In genomic region chr3L:629916-630663, dm6 we compare ENCODE assay signal across 6 fruit fly cellular contexts.
A peak's percentile ranks its signal among the peaks of the same experiment; 100 is the strongest.
TF ChIP-seq lines count a peak whose summit lies in the region.

No protein-coding gene starts in this region.

- TF ChIP-seq CTCF in whole organism, embryonic (GFP tag; optimal IDR thresholded peaks at IDR 0.05; lab: Kevin White, UChicago) = no peak

TF ChIP-seq in whole organism, 6 proteins besides CTCF, POLR2A, EP300 and RAD21:
- no peak for TF ChIP-seq usp (GFP tag; optimal IDR thresholded peaks at IDR 0.05; lab: Kevin White, UChicago)
- peak; percentile 3 for TF ChIP-seq Dll (optimal IDR thresholded peaks at IDR 0.05; lab: Kevin White, UChicago)

TF ChIP-seq in whole organism, adult, 20 proteins besides CTCF, POLR2A, EP300 and RAD21 (continues in another document):
- TF ChIP-seq CG12768 (GFP tag; optimal IDR thresholded peaks at IDR 0.05; lab: Kevin White, UChicago) (no peak), Crg-1 (GFP tag; optimal IDR thresholded peaks at IDR 0.05; lab: Kevin White, UChicago) (no peak), Hr96 (GFP tag; optimal IDR thresholded peaks at IDR 0.05; lab: Kevin White, UChicago) (peak; percentile 54), CG11617 (GFP tag; optimal IDR thresholded peaks at IDR 0.05; lab: Kevin White, UChicago) (peak; percentile 20), toe (GFP tag; optimal IDR thresholded peaks at IDR 0.05; lab: Kevin White, UChicago) (peak; percentile 55), bab1 (GFP tag; optimal IDR thresholded peaks at IDR 0.05; lab: Kevin White, UChicago) (no peak), tj (GFP tag; optimal IDR thresholded peaks at IDR 0.05; lab: Kevin White, UChicago) (no peak), kay (GFP tag; lab: Kevin White, UChicago; ENCODE audit: borderline replicate concordance) (peak; percentile 76), CG7101 (tag; optimal IDR thresholded peaks at IDR 0.05; lab: Kevin White, UChicago) (peak; percentile 39), CG5204 (GFP tag; optimal IDR thresholded peaks at IDR 0.05; lab: Kevin White, UChicago) (peak; percentile 72), pad (GFP tag; optimal IDR thresholded peaks at IDR 0.05; lab: Kevin White, UChicago) (no peak), CG14711 (tag; optimal IDR thresholded peaks at IDR 0.05; lab: Kevin White, UChicago) (no peak), CG7045 (GFP tag; optimal IDR thresholded peaks at IDR 0.05; lab: Kevin White, UChicago) (peak; percentile 18), CG1620 (GFP tag; optimal IDR thresholded peaks at IDR 0.05; lab: Kevin White, UChicago) (peak; percentile 14), CG33017 (tag; optimal IDR thresholded peaks at IDR 0.05; lab: Kevin White, UChicago) (peak; percentile 14), cic (GFP tag; optimal IDR thresholded peaks at IDR 0.05; lab: Kevin White, UChicago) (peak; percentile 7), Clk (GFP tag; optimal IDR thresholded peaks at IDR 0.05; lab: Kevin White, UChicago) (no peak), ovo (GFP tag; optimal IDR thresholded peaks at IDR 0.05; lab: Kevin White, UChicago) (peak; percentile 37)

TF ChIP-seq in whole organism, embryonic, 481 proteins besides CTCF, POLR2A, EP300 and RAD21 (continues in another document):
- no peak for TF ChIP-seq luna (GFP tag; optimal IDR thresholded peaks at IDR 0.05; lab: Kevin White, UChicago)
- TF ChIP-seq CG4404 (GFP tag; IDR thresholded peaks at IDR 0.05; lab: Robert Waterston, UW) = peak; percentile 12; the same call in 1 of the 2 replicates
- no peak for TF ChIP-seq CG32772 (GFP tag; IDR thresholded peaks at IDR 0.05; lab: Robert Waterston, UW)
- TF ChIP-seq CG16863 (GFP tag; optimal IDR thresholded peaks at IDR 0.05; lab: Kevin White, UChicago) = no peak
- peak; percentile 36 for TF ChIP-seq CG8290 (GFP tag; optimal IDR thresholded peaks at IDR 0.05; lab: Kevin White, UChicago)
- TF ChIP-seq CG8290 (tag; optimal IDR thresholded peaks at IDR 0.05; lab: Kevin White, UChicago) = peak; percentile 22 to 73
- peak; percentile 56 for TF ChIP-seq az2 (GFP tag; optimal IDR thresholded peaks at IDR 0.05; lab: Kevin White, UChicago)
- TF ChIP-seq CG11695 (GFP tag; IDR thresholded peaks at IDR 0.05; lab: Robert Waterston, UW) = no peak
- TF ChIP-seq tna (GFP tag; IDR thresholded peaks at IDR 0.05; lab: Robert Waterston, UW; ENCODE audit: partially characterized antibody) = no peak
- peak; percentile 56; the same call in 2 of the 3 replicates for TF ChIP-seq Dbx (GFP tag; IDR thresholded peaks at IDR 0.05; lab: Robert Waterston, UW)
- 0 out of 3 replicates have a peak, but pooled peaks have one; percentile 48 for TF ChIP-seq CG17361 (GFP tag; IDR thresholded peaks at IDR 0.05; lab: Robert Waterston, UW)
- peak; percentile 64 for TF ChIP-seq seq (GFP tag; IDR thresholded peaks at IDR 0.05; lab: Robert Waterston, UW)
- TF ChIP-seq CG18619 (GFP tag; optimal IDR thresholded peaks at IDR 0.05; lab: Kevin White, UChicago) = no peak
- peak; percentile 36 for TF ChIP-seq CG12104 (GFP tag; optimal IDR thresholded peaks at IDR 0.05; lab: Kevin White, UChicago)
- TF ChIP-seq unpg (GFP tag; optimal IDR thresholded peaks at IDR 0.05; lab: Kevin White, UChicago) = peak; percentile 29
- TF ChIP-seq Sox100B (GFP tag; optimal IDR thresholded peaks at IDR 0.05; lab: Kevin White, UChicago) = peak; percentile 50
- TF ChIP-seq dpn (GFP tag; optimal IDR thresholded peaks at IDR 0.05; lab: Kevin White, UChicago) = peak in 1 of 2 experiments; percentile 25

TF ChIP-seq in whole organism, prepupa, 60 proteins besides CTCF, POLR2A, EP300 and RAD21 (continues in another document):
- TF ChIP-seq Ets21C (GFP tag; optimal IDR thresholded peaks at IDR 0.05; lab: Kevin White, UChicago) = no peak
- peak; percentile 48 for TF ChIP-seq OdsH (GFP tag; optimal IDR thresholded peaks at IDR 0.05; lab: Kevin White, UChicago)
- no peak for TF ChIP-seq dsx (GFP tag; optimal IDR thresholded peaks at IDR 0.05; lab: Kevin White, UChicago; ENCODE audit: poor library complexity, severe bottlenecking)
- TF ChIP-seq CG6276 (GFP tag; optimal IDR thresholded peaks at IDR 0.05; lab: Kevin White, UChicago) = peak; percentile 6
- TF ChIP-seq CG6792 (GFP tag; optimal IDR thresholded peaks at IDR 0.05; lab: Kevin White, UChicago) = no peak
- TF ChIP-seq Blimp-1 (GFP tag; optimal IDR thresholded peaks at IDR 0.05; lab: Kevin White, UChicago) = no peak
- 0 out of 3 replicates have a peak, but pooled peaks have one; percentile 28 for TF ChIP-seq CG6163 (GFP tag; IDR thresholded peaks at IDR 0.05; lab: Robert Waterston, UW)
- TF ChIP-seq topi (GFP tag; optimal IDR thresholded peaks at IDR 0.05; lab: Kevin White, UChicago) = peak; percentile 22
- TF ChIP-seq CG16779 (tag; optimal IDR thresholded peaks at IDR 0.05; lab: Kevin White, UChicago) = peak; percentile 41
- TF ChIP-seq CG34406 (GFP tag; optimal IDR thresholded peaks at IDR 0.05; lab: Kevin White, UChicago) = no peak
- TF ChIP-seq CG11294 (GFP tag; IDR thresholded peaks at IDR 0.05; lab: Robert Waterston, UW) = peak; percentile 12; the same call in 1 of the 2 replicates
- TF ChIP-seq Sox14 (GFP tag; optimal IDR thresholded peaks at IDR 0.05; lab: Kevin White, UChicago) = no peak
- peak; percentile 56 for TF ChIP-seq Met (GFP tag; optimal IDR thresholded peaks at IDR 0.05; lab: Kevin White, UChicago)
- peak; percentile 41; the same call in 1 of the 3 replicates for TF ChIP-seq CG8119 (GFP tag; IDR thresholded peaks at IDR 0.05; lab: Robert Waterston, UW)
- TF ChIP-seq CG10669 (GFP tag; optimal IDR thresholded peaks at IDR 0.05; lab: Kevin White, UChicago) = peak; percentile 8
- peak; percentile 10 for TF ChIP-seq CG3919 (GFP tag; optimal IDR thresholded peaks at IDR 0.05; lab: Kevin White, UChicago)
- no peak for TF ChIP-seq CG15336 (GFP tag; IDR thresholded peaks at IDR 0.05; lab: Robert Waterston, UW)
- TF ChIP-seq CG4318 (GFP tag; optimal IDR thresholded peaks at IDR 0.05; lab: Kevin White, UChicago) = no peak

TF ChIP-seq in whole organism, pupa, 21 proteins besides CTCF, POLR2A, EP300 and RAD21:
- TF ChIP-seq CG34367 (tag; optimal IDR thresholded peaks at IDR 0.05; lab: Kevin White, UChicago) (no peak), gl (tag; optimal IDR thresholded peaks at IDR 0.05; lab: Kevin White, UChicago) (no peak), CG10348 (GFP tag; IDR thresholded peaks at IDR 0.05; lab: Robert Waterston, UW) (no peak), Pif1A (GFP tag; optimal IDR thresholded peaks at IDR 0.05; lab: Kevin White, UChicago) (no peak), CG32121 (GFP tag; IDR thresholded peaks at IDR 0.05; lab: Robert Waterston, UW) (no peak), CG12605 (GFP tag; IDR thresholded peaks at IDR 0.05; lab: Robert Waterston, UW) (peak; percentile 27; the same call in 1 of the 2 replicates), Ets98B (GFP tag; IDR thresholded peaks at IDR 0.05; lab: Robert Waterston, UW) (peak; percentile 58; the same call in 1 of the 2 replicates), CG15710 (tag; optimal IDR thresholded peaks at IDR 0.05; lab: Kevin White, UChicago) (no peak), fd96Ca (GFP tag; IDR thresholded peaks at IDR 0.05; lab: Robert Waterston, UW) (no peak), CG8301 (tag; optimal IDR thresholded peaks at IDR 0.05; lab: Kevin White, UChicago) (peak; percentile 17), D1 (tag; optimal IDR thresholded peaks at IDR 0.05; lab: Kevin White, UChicago) (no peak), CG14655 (GFP tag; optimal IDR thresholded peaks at IDR 0.05; lab: Kevin White, UChicago) (no peak), CG17806 (tag; optimal IDR thresholded peaks at IDR 0.05; lab: Kevin White, UChicago) (no peak), CG13204 (GFP tag; optimal IDR thresholded peaks at IDR 0.05; lab: Kevin White, UChicago) (no peak), rn (GFP tag; IDR thresholded peaks at IDR 0.05; lab: Robert Waterston, UW) (no peak), Snoo (tag; optimal IDR thresholded peaks at IDR 0.05; lab: Kevin White, UChicago) (peak; percentile 29), Pif1B (GFP tag; optimal IDR thresholded peaks at IDR 0.05; lab: Kevin White, UChicago) (no peak), EcR (GFP tag; optimal IDR thresholded peaks at IDR 0.05; lab: Kevin White, UChicago) (no peak), CG9948 (tag; optimal IDR thresholded peaks at IDR 0.05; lab: Kevin White, UChicago) (no peak), CG8159 (tag; optimal IDR thresholded peaks at IDR 0.05; lab: Kevin White, UChicago) (peak; percentile 6), CG4496 (GFP tag; IDR thresholded peaks at IDR 0.05; lab: Robert Waterston, UW) (peak; percentile 76)

TF ChIP-seq in whole organism, wandering third instar larva, 38 proteins besides CTCF, POLR2A, EP300 and RAD21 (continues in another document):
- TF ChIP-seq Dfd (GFP tag; optimal IDR thresholded peaks at IDR 0.05; lab: Kevin White, UChicago) (no peak), dsf (GFP tag; optimal IDR thresholded peaks at IDR 0.05; lab: Kevin White, UChicago; ENCODE audit: borderline replicate concordance) (no peak), HLH106 (tag; optimal IDR thresholded peaks at IDR 0.05; lab: Kevin White, UChicago) (peak; percentile 12), sage (GFP tag; optimal IDR thresholded peaks at IDR 0.05; lab: Kevin White, UChicago) (no peak), jim (GFP tag; optimal IDR thresholded peaks at IDR 0.05; lab: Kevin White, UChicago) (no peak), tai (GFP tag; optimal IDR thresholded peaks at IDR 0.05; lab: Kevin White, UChicago) (no peak), Hr78 (GFP tag; optimal IDR thresholded peaks at IDR 0.05; lab: Kevin White, UChicago) (no peak), Mio (GFP tag; optimal IDR thresholded peaks at IDR 0.05; lab: Kevin White, UChicago) (no peak), Vsx2 (GFP tag; optimal IDR thresholded peaks at IDR 0.05; lab: Kevin White, UChicago; ENCODE audit: partially characterized antibody) (no peak), dmrt93B (GFP tag; optimal IDR thresholded peaks at IDR 0.05; lab: Kevin White, UChicago) (no peak), Dif (GFP tag; optimal IDR thresholded peaks at IDR 0.05; lab: Kevin White, UChicago; ENCODE audit: partially characterized antibody) (no peak), GATAd (GFP tag; optimal IDR thresholded peaks at IDR 0.05; lab: Kevin White, UChicago) (no peak), OdsH (GFP tag; optimal IDR thresholded peaks at IDR 0.05; lab: Kevin White, UChicago) (no peak), rgr (GFP tag; optimal IDR thresholded peaks at IDR 0.05; lab: Kevin White, UChicago) (peak; percentile 28), psq (GFP tag; optimal IDR thresholded peaks at IDR 0.05; lab: Kevin White, UChicago) (peak; percentile 4), foxo (GFP tag; optimal IDR thresholded peaks at IDR 0.05; lab: Kevin White, UChicago) (peak in 1 of 2 experiments; percentile 39), sv (GFP tag; optimal IDR thresholded peaks at IDR 0.05; lab: Kevin White, UChicago) (peak; percentile 44), Hnf4 (GFP tag; optimal IDR thresholded peaks at IDR 0.05; lab: Kevin White, UChicago) (no peak), N (GFP tag; optimal IDR thresholded peaks at IDR 0.05; lab: Kevin White, UChicago) (no peak), Jra (GFP tag; optimal IDR thresholded peaks at IDR 0.05; lab: Kevin White, UChicago) (no peak), ey (GFP tag; optimal IDR thresholded peaks at IDR 0.05; lab: Kevin White, UChicago) (peak; percentile 23), Abd-B (GFP tag; optimal IDR thresholded peaks at IDR 0.05; lab: Kevin White, UChicago) (no peak), Hr83 (GFP tag; optimal IDR thresholded peaks at IDR 0.05; lab: Kevin White, UChicago; ENCODE audit: poor library complexity, severe bottlenecking) (peak; percentile 21), br (GFP tag; optimal IDR thresholded peaks at IDR 0.05; lab: Kevin White, UChicago) (no peak)
